Worm (Caenorhabditis elegans) whole organism, midembryonic: Measurements from ENCODE around the gene sre-48.

Experiments
- T22C8.4 ChIP-seq: fragments of 200-800 bp; sonication (Bioruptor generic); IDR thresholded peaks from 2 replicates; pipeline ENCODE4 v1.3.6; 2022; ENCODE audit warnings: missing genetic modification characterization, missing compliant biosample characterization
- cog-1 ChIP-seq: sonication (generic microtip); optimal IDR thresholded peaks from 2 replicates; lab custom pipeline; 2016; ENCODE audit warnings: missing genetic modification characterization, missing compliant biosample characterization
- flt-1 ChIP-seq: fragments of 200-800 bp; sonication (Bioruptor generic); IDR thresholded peaks from 2 replicates; pipeline ENCODE4 v1.3.6; 2022; ENCODE audit warnings: missing genetic modification characterization, missing compliant biosample characterization
- klf-2 ChIP-seq: fragments of 200-800 bp; sonication (Bioruptor generic); conservative IDR thresholded peaks from 2 replicates; pipeline ENCODE4 v1.3.6; 2022; ENCODE audit warnings: missing genetic modification reagents, missing genetic modification characterization, missing compliant biosample characterization
- med-1 ChIP-seq: sonication (generic microtip); optimal IDR thresholded peaks from 2 replicates; lab custom pipeline; 2017; ENCODE audit warnings: missing genetic modification characterization, mild to moderate bottlenecking, missing compliant biosample characterization, antibody characterized with exemption, missing genetic modification reagents; ENCODE audit not compliant: insufficient read depth
- ztf-23 ChIP-seq: fragments of 200-800 bp; sonication (Bioruptor generic); IDR thresholded peaks from 2 replicates; pipeline ENCODE4 v1.3.6; 2022; ENCODE audit warnings: missing genetic modification reagents, missing genetic modification characterization, missing compliant biosample characterization
- ztf-29 ChIP-seq: fragments of 200-800 bp; sonication (Bioruptor generic); IDR thresholded peaks from 2 replicates; pipeline ENCODE4 v1.3.6; 2022; ENCODE audit warnings: missing genetic modification reagents, missing genetic modification characterization, missing compliant biosample characterization

- no peak for TF ChIP-seq cog-1 (tag; lab: Kevin White, UChicago)
- no peak; the same call in 1 of the 2 replicates for TF ChIP-seq T22C8.4
- TF ChIP-seq klf-2: no peak
- TF ChIP-seq med-1 (GFP tag; lab: Kevin White, UChicago): no peak
- TF ChIP-seq flt-1 (GFP tag; lab: Robert Waterston, UW): no peak
- TF ChIP-seq ztf-29 (GFP tag; lab: Robert Waterston, UW): no peak
- TF ChIP-seq ztf-23: no peak
Measured at ce11 chrII:13973514-13973913, 6.2 kb downstream of the sre-48 start, which contains the start of gene Y39G8B.1.
